Fruit fly (Drosophila melanogaster) S2 (cell line): Measurements from ENCODE around the gene obst-A.
"Not testable (repeated sequence)": the region's sequence is repeated elsewhere in the genome, so short reads cannot be mapped to it uniquely, and the experiment has no call there.

Experiments used
- CG8478 ChIP-seq: fragments of >200 bp; optimal IDR thresholded peaks from 2 replicates; lab custom pipeline; 2018
- CTCF ChIP-seq, 2 experiments: fragments of >200 bp; optimal IDR thresholded peaks; 2 replicates each; lab custom pipeline; 2018

DNA sequence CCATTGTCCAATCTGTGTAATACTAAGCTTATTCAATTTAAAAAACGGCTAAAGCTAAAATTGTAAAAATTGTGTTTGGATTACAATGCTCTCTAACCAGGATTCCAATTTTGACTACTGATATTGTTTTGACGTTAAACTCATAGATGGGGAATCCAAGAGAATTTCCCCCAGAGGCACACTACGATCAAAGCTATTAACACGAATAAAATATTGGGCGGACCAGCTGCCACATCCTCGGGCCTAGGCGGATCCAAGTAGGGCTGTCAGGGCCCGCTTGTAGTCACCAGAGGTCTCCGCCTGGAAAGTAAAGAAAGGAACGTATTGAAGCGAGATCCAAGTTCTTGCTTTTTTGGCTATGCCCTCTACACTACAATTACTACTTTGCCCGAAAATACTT is 30.2 kb upstream of the obst-A start, which contains the start of gene SdicB:
- not testable (repeated sequence) for TF ChIP-seq CG8478; CTCF (optimal IDR thresholded peaks at IDR 0.05; lab: Kevin White, UChicago)
